Fruit fly (Drosophila melanogaster) whole organism, prepupa: Measurements from ENCODE around the gene Ir94d.

Experiments used
- CG9139 ChIP-seq: fragments of 200-800 bp; sonication (Bioruptor generic); optimal IDR thresholded peaks from 3 replicates; lab custom pipeline; 2017; ENCODE audit warnings: missing biosample characterization, mild to moderate bottlenecking, missing genetic modification characterization
- salr ChIP-seq, 2 experiments: fragments of 200-800 bp; sonication (Bioruptor generic); optimal IDR thresholded peaks; 3 replicates each; lab custom pipeline; 2016 to 2018; ENCODE audit warnings: missing biosample characterization in 2 of 2, missing genetic modification characterization in 2 of 2, mild to moderate bottlenecking in 1 of 2

dm6 chr3R:23390769-23391309, 11.8 kb upstream of the Ir94d start:
- TF ChIP-seq CG9139 (GFP tag; lab: Kevin White, UChicago) (no peak), salr (GFP tag; optimal IDR thresholded peaks at IDR 0.05; lab: Kevin White, UChicago) (no peak)
